Worm (Caenorhabditis elegans) whole organism, young adult: Measurements from ENCODE around the gene F14F7.5.

ENCODE experiments used
- B0035.1 ChIP-seq: sonication (generic microtip); optimal IDR thresholded peaks from 2 replicates; lab custom pipeline; 2016; ENCODE audit warnings: missing genetic modification characterization, mild to moderate bottlenecking, missing compliant biosample characterization, missing genotype, missing genetic modification reagents
- F39B2.1 ChIP-seq: fragments of 200-800 bp; sonication (Bioruptor generic); IDR thresholded peaks from 2 replicates; pipeline ENCODE4 v1.3.6; 2022; ENCODE audit warnings: missing genetic modification reagents, missing genetic modification characterization, missing compliant biosample characterization
- F49E8.2 ChIP-seq: sonication (generic microtip); optimal IDR thresholded peaks from 3 replicates; lab custom pipeline; 2017; ENCODE audit warnings: missing genetic modification characterization, mild to moderate bottlenecking, missing compliant biosample characterization, antibody characterized with exemption, moderate library complexity; ENCODE audit not compliant: insufficient read depth
- K11D2.4 ChIP-seq: fragments of 200-800 bp; sonication (Bioruptor generic); IDR thresholded peaks from 2 replicates; pipeline ENCODE4 v1.3.6; 2022; ENCODE audit warnings: missing genetic modification reagents, missing genetic modification characterization, missing compliant biosample characterization
- Y95B8A.8 ChIP-seq: fragments of 200-800 bp; sonication (Bioruptor generic); IDR thresholded peaks from 2 replicates; pipeline ENCODE4 v1.3.6; 2022; ENCODE audit warnings: missing genetic modification reagents, missing genetic modification characterization, missing compliant biosample characterization
- aptf-2 ChIP-seq: fragments of 200-800 bp; sonication (Bioruptor generic); conservative IDR thresholded peaks from 2 replicates; pipeline ENCODE4 v1.3.6; 2022; ENCODE audit warnings: missing genetic modification reagents, missing genetic modification characterization, missing compliant biosample characterization
- bed-2 ChIP-seq: fragments of 200-800 bp; sonication (Bioruptor generic); IDR thresholded peaks from 2 replicates; pipeline ENCODE4 v1.3.6; 2022; ENCODE audit warnings: missing genetic modification reagents, missing genetic modification characterization, missing compliant biosample characterization
- cebp-2 ChIP-seq: fragments of 200-800 bp; sonication (Bioruptor generic); IDR thresholded peaks from 2 replicates; pipeline ENCODE4 v1.3.6; 2022; ENCODE audit warnings: missing genetic modification characterization, missing compliant biosample characterization
- ceh-40 ChIP-seq: fragments of 200-800 bp; sonication (Bioruptor generic); IDR thresholded peaks from 2 replicates; pipeline ENCODE4 v1.3.6; 2022; ENCODE audit warnings: missing genetic modification characterization, missing compliant biosample characterization
- chd-7 ChIP-seq: sonication (generic microtip); optimal IDR thresholded peaks from 2 replicates; lab custom pipeline; 2016; ENCODE audit warnings: mild to moderate bottlenecking, missing genetic modification characterization, moderate library complexity, missing compliant biosample characterization
- dpff-1 ChIP-seq: sonication (generic microtip); optimal IDR thresholded peaks from 2 replicates; lab custom pipeline; 2017; ENCODE audit warnings: mild to moderate bottlenecking, missing genetic modification characterization, missing compliant biosample characterization
- efl-1 ChIP-seq: fragments of 150-350 bp; optimal IDR thresholded peaks from 2 replicates; lab custom pipeline; 2014; ENCODE audit warnings: missing biosample characterization, missing genetic modification reagents, missing genetic modification characterization
- hlh-26 ChIP-seq: fragments of 200-800 bp; sonication (Bioruptor generic); conservative IDR thresholded peaks from 2 replicates; pipeline ENCODE4 v1.3.6; 2022; ENCODE audit warnings: missing genetic modification reagents, missing genetic modification characterization, missing compliant biosample characterization
- hrde-1 ChIP-seq: sonication (generic microtip); optimal IDR thresholded peaks from 2 replicates; lab custom pipeline; 2016; ENCODE audit warnings: missing genetic modification characterization, mild to moderate bottlenecking, missing compliant biosample characterization, moderate library complexity, missing genotype, missing genetic modification reagents, borderline replicate concordance
- lin-40 ChIP-seq: sonication (generic microtip); optimal IDR thresholded peaks from 2 replicates; lab custom pipeline; 2016; ENCODE audit warnings: missing genetic modification characterization, mild to moderate bottlenecking, missing compliant biosample characterization, missing genotype, missing genetic modification reagents
- lir-1 ChIP-seq: fragments of 200-800 bp; sonication (Bioruptor generic); conservative IDR thresholded peaks from 2 replicates; pipeline ENCODE4 v1.3.6; 2022; ENCODE audit warnings: missing genetic modification reagents, missing genetic modification characterization, missing compliant biosample characterization
- madf-3 ChIP-seq: fragments of 200-800 bp; sonication (Bioruptor generic); IDR thresholded peaks from 2 replicates; pipeline ENCODE4 v1.3.6; 2022; ENCODE audit warnings: missing genetic modification reagents, missing genetic modification characterization, missing compliant biosample characterization
- madf-6 ChIP-seq: fragments of 200-800 bp; sonication (Bioruptor generic); IDR thresholded peaks from 2 replicates; pipeline ENCODE4 v1.3.6; 2022; ENCODE audit warnings: missing genetic modification reagents, missing genetic modification characterization, missing compliant biosample characterization
- madf-8 ChIP-seq: fragments of 200-800 bp; sonication (Bioruptor generic); conservative IDR thresholded peaks from 2 replicates; pipeline ENCODE4 v1.3.6; 2022; ENCODE audit warnings: missing genetic modification reagents, missing genetic modification characterization, missing compliant biosample characterization
- mxl-1 ChIP-seq: sonication (generic microtip); optimal IDR thresholded peaks from 2 replicates; lab custom pipeline; 2016; ENCODE audit warnings: missing genetic modification characterization, missing compliant biosample characterization
- nfyb-1 ChIP-seq: fragments of 200-800 bp; sonication (Bioruptor generic); IDR thresholded peaks from 2 replicates; pipeline ENCODE4 v1.3.6; 2022; ENCODE audit warnings: missing genetic modification reagents, missing genetic modification characterization, missing compliant biosample characterization
- nhr-120 ChIP-seq: fragments of 200-800 bp; sonication (Bioruptor generic); IDR thresholded peaks from 2 replicates; pipeline ENCODE4 v1.3.6; 2022; ENCODE audit warnings: missing genetic modification characterization, missing compliant biosample characterization
- nhr-27 ChIP-seq: fragments of 200-800 bp; sonication (Bioruptor generic); optimal IDR thresholded peaks from 2 replicates; lab custom pipeline; 2018; ENCODE audit warnings: mild to moderate bottlenecking, missing genetic modification characterization, moderate library complexity, missing compliant biosample characterization
- pbrm-1 ChIP-seq: fragments of 200-800 bp; sonication (Bioruptor generic); IDR thresholded peaks from 2 replicates; pipeline ENCODE4 v1.3.6; 2022; ENCODE audit warnings: missing genetic modification reagents, missing genetic modification characterization, missing compliant biosample characterization
- somi-1 ChIP-seq: fragments of 200-800 bp; sonication (Bioruptor generic); optimal IDR thresholded peaks from 2 replicates; lab custom pipeline; 2018; ENCODE audit warnings: mild to moderate bottlenecking, missing genetic modification characterization, missing compliant biosample characterization
- sptf-2 ChIP-seq: fragments of 200-800 bp; sonication (Bioruptor generic); optimal IDR thresholded peaks from 2 replicates; lab custom pipeline; 2018; ENCODE audit warnings: mild to moderate bottlenecking, missing genetic modification characterization, missing compliant biosample characterization
- unc-62 ChIP-seq: fragments of 150-350 bp; optimal IDR thresholded peaks from 2 replicates; lab custom pipeline; 2014; ENCODE audit warnings: missing biosample characterization, missing genetic modification reagents, missing genetic modification characterization
- ztf-26 ChIP-seq: sonication (generic microtip); optimal IDR thresholded peaks from 2 replicates; lab custom pipeline; 2017; ENCODE audit warnings: missing genetic modification characterization, missing compliant biosample characterization
- ztf-28 ChIP-seq: fragments of 200-800 bp; sonication (Bioruptor generic); IDR thresholded peaks from 2 replicates; pipeline ENCODE4 v1.3.6; 2022; ENCODE audit warnings: missing genetic modification reagents, missing genetic modification characterization, missing compliant biosample characterization

The F14F7.5 gene

DNA sequence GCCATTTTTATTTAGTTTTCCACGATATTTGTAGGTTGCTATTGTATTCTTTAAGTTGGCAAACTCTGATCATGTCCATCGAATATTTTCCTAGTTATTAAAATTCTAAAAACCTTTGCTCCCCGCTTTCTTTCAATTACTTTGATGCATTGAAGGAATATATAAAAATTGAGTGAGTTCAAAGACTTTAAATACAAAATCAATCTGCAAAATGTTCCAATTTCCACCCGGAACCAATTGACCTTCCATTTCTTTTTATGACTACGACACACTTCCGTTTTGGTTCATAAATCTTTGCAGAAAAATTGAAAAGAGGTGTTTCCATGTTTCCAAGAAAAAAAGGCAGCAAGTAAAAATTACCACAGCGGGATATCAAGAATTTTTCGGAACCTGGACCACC is 7.9 kb downstream of the F14F7.5 start, which contains the start of gene F54F12.2:
Gene F54F12.2 (plus strand): TSS at position 301 of the 400 bp plus-strand sequence.
- TF ChIP-seq madf-6 (GFP tag; lab: Robert Waterston, UW) (no peak), nfyb-1 (GFP tag; lab: Robert Waterston, UW) (no peak), ztf-28 (GFP tag; lab: Robert Waterston, UW) (no peak), K11D2.4 (no peak), ceh-40 (GFP tag; lab: Robert Waterston, UW) (no peak), hrde-1 (tag; lab: Kevin White, UChicago) (no peak), ztf-26 (tag; lab: Kevin White, UChicago) (no peak)
- TF ChIP-seq, all 124 proteins: peak for 0

DNA sequence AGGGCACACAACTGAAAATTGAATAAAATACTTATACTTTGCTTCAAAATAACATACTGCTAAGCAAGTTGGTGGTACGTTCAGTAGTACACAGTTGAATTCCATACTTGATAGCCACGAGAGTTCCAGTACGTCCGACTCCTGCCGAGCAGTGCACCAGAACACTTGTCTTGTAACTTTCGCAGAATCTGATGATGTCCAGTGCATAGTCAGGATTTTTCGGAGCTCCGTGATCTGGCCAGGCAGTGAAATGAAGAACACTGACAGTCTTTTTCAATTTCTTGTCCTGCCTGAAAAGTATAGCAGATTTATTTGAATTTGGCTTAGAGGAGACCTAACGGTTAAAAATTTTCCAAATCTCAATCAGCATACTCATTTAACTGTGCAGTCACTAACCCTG is 18.2 kb downstream of the F14F7.5 start:
- TF ChIP-seq K11D2.4, result no peak

DNA sequence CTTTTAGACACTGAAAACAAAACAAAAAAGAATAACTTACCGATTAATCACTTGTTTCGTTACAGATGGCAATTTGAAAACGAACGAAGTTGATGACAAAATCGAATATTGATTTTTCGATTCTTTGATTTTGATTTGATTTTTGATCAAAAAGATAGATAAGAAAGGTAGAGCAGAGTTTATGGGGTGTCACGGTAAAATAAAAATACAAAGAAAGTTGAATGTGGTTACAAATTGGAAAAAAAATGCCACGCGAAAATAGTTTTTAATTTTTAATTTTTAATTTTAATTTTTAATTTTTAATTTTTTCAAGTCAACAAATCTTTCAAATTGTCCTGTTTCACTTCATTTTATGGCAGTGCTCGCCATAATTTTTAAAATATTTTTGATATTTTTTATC is 23.5 kb downstream of the F14F7.5 start, which contains the start of gene F54F12.1:
Gene F54F12.1 (minus strand): TSS at position 101 of the 400 bp plus-strand sequence.
- TF ChIP-seq madf-8 (GFP tag; lab: Robert Waterston, UW) (no peak), unc-62 (GFP tag; lab: Kevin White, UChicago) (no peak), madf-3 (GFP tag; lab: Robert Waterston, UW) (no peak), cebp-2 (no peak), mxl-1 (tag; lab: Kevin White, UChicago) (no peak), lir-1 (GFP tag; lab: Robert Waterston, UW) (no peak), madf-6 (GFP tag; lab: Robert Waterston, UW) (no peak), F49E8.2 (tag; lab: Kevin White, UChicago) (no peak), F39B2.1 (no peak), nhr-27 (tag; lab: Kevin White, UChicago) (no peak), aptf-2 (GFP tag; lab: Robert Waterston, UW) (no peak), dpff-1 (no peak), hlh-26 (GFP tag; lab: Robert Waterston, UW) (no peak), efl-1 (GFP tag; lab: Kevin White, UChicago) (no peak), pbrm-1 (GFP tag; lab: Robert Waterston, UW) (no peak)

DNA sequence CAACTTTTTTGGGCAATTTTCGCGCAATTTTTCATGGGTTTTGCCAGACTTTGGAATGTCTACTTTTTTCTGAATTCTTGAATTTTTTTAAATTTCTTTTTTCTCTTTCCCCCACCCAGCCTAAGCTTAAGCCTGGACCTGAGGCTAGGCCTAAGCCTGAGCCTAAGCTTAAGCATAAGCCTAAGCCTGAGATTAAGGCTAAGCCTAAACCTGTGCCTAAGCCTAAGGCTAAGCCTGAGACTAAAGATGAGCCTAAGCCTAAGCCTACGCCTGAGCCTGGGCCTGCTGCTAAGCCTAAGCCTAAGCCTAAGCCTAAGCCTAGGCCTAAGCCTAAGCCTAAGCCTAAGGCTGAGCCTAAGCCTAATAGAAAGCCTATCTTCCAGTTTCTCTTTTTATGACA is 24.4 kb downstream of the F14F7.5 start:
- TF ChIP-seq hlh-26 (GFP tag; lab: Robert Waterston, UW) (no peak), nfyb-1 (GFP tag; lab: Robert Waterston, UW) (no peak), sptf-2 (GFP tag; lab: Kevin White, UChicago) (no peak), B0035.1 (tag; lab: Kevin White, UChicago) (no peak), bed-2 (GFP tag; lab: Robert Waterston, UW) (no peak), nhr-27 (tag; lab: Kevin White, UChicago) (no peak), chd-7 (tag; lab: Kevin White, UChicago) (no peak), Y95B8A.8 (GFP tag; lab: Robert Waterston, UW) (no peak)
- TF ChIP-seq, all 124 proteins: peak for 0

DNA sequence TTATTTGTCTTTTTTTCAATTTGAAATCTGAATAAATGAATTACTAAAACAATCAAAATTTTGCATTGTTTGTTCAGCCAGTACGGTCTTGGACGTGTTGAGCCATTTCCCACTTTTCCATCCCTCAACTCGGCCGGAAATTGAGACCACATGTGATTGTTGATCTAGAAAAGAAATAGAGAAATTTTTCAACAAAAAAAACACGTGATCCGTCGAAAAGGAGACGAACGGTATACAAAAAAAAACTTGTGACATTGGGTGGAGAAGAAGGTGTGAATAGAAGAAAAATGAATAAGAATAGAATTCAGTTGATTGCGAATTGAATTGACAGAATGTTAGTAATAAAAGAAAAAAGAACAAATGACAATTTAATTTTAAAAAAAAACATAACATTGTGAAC is 24.9 kb downstream of the F14F7.5 start:
- TF ChIP-seq somi-1 (GFP tag; lab: Kevin White, UChicago) (peak; percentile 24), nhr-120 (GFP tag; lab: Robert Waterston, UW) (no peak)
- TF ChIP-seq, all 124 proteins: peak for 1

DNA sequence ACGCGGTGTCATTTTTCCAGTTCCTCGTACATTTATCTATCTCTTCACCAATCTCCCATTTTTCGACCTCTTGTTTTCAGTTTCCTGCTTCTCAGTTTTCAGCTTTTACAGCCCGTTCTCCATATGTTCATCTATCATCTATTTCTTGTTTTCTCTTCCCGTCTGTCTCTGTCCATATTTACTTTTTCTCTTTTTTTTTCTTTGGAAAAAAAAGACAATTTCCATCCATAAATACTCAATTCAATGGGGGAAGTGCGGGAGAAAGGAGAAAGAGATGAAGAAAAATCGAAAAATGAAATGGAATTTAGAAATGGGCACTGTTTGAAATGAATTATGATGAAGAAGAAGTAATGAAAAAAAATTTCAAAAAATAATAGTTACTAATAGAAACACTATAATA is 26.3 kb downstream of the F14F7.5 start:
- no peak for TF ChIP-seq mxl-1 (tag; lab: Kevin White, UChicago)
- TF ChIP-seq lin-40, result peak; percentile 14
